Worm (Caenorhabditis elegans): ENCODE measurements around the gene egrh-1.

Gene egrh-1

DNA sequence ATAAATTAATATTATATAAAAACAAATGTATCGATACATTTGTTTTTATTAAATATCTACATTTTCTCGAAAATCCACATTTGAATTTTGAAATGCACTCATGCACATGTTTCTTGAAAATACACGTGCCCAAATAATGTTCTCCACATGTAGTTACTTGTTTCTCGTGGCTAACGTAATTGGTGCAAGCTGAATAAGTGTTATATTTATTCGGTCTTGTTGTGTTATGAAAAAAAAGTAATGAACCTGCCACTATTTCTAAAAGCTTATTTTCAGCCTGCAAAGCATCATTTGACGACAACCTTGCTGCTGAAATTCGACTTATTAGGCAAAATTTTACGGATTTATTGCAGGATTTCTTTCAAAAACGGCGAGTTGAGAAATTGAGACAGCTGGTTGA, 32.3 kb upstream of the egrh-1 start (continued):
- peak in 1 of 2 experiments; percentile 43 for TF ChIP-seq mdl-1 (tag; optimal IDR thresholded peaks at IDR 0.05)
- peak; percentile 61 for TF ChIP-seq ceh-88 (GFP tag; IDR thresholded peaks at IDR 0.05)
- no peak for TF ChIP-seq ceh-63 (GFP tag; optimal IDR thresholded peaks at IDR 0.05)
- TF ChIP-seq ama-1 (optimal IDR thresholded peaks at IDR 0.05) = no peak
- peak; percentile 71 for TF ChIP-seq fkh-8 (tag; optimal IDR thresholded peaks at IDR 0.05)
- no peak for TF ChIP-seq pqm-1 (tag; optimal IDR thresholded peaks at IDR 0.05)
- TF ChIP-seq C04F5.9 (tag; optimal IDR thresholded peaks at IDR 0.05) = peak; percentile 23
- peak; percentile 73 for TF ChIP-seq nhr-85 (tag)
- TF ChIP-seq aly-2 (tag; optimal IDR thresholded peaks at IDR 0.05) = peak; percentile 75
- TF ChIP-seq nhr-237 (tag; optimal IDR thresholded peaks at IDR 0.05) = no peak
- peak; percentile 66 for TF ChIP-seq sup-37 (GFP tag; optimal IDR thresholded peaks at IDR 0.05)
- TF ChIP-seq C34B4.2 (tag; optimal IDR thresholded peaks at IDR 0.05) = no peak
- TF ChIP-seq unc-62 (GFP tag; optimal IDR thresholded peaks at IDR 0.05) = no peak
- peak in 2 of 6 experiments; percentile 3 to 73 for TF ChIP-seq elt-3 (tag; optimal IDR thresholded peaks at IDR 0.05)
- peak; percentile 58 to 62 for TF ChIP-seq efl-1 (optimal IDR thresholded peaks at IDR 0.05)
- TF ChIP-seq efl-1 (GFP tag; optimal IDR thresholded peaks at IDR 0.05 in 1 of 2) = peak; percentile 7 to 93
- peak in 1 of 2 experiments; percentile 52 for TF ChIP-seq ztf-11 (tag; optimal IDR thresholded peaks at IDR 0.05)
- TF ChIP-seq fkh-4 (tag; optimal IDR thresholded peaks at IDR 0.05; ENCODE audit: borderline replicate concordance) = peak; percentile 47
- TF ChIP-seq irx-1 (tag; optimal IDR thresholded peaks at IDR 0.05) = peak; percentile 90
- TF ChIP-seq lin-15B (tag; optimal IDR thresholded peaks at IDR 0.05) = no peak
- TF ChIP-seq mab-9 (GFP tag; IDR thresholded peaks at IDR 0.05) = peak; percentile 79
- peak; percentile 88 for TF ChIP-seq nhr-19 (GFP tag; conservative IDR thresholded peaks at IDR 0.05)
- peak; percentile 81 for TF ChIP-seq zip-4 (GFP tag; optimal IDR thresholded peaks at IDR 0.05)
- peak; percentile 42 for TF ChIP-seq lin-13 (GFP tag; optimal IDR thresholded peaks at IDR 0.05)
- peak; percentile 93 for TF ChIP-seq nhr-47 (tag; optimal IDR thresholded peaks at IDR 0.05)
- no peak for TF ChIP-seq nhr-84 (tag; optimal IDR thresholded peaks at IDR 0.05)
- TF ChIP-seq ceh-90 (tag; optimal IDR thresholded peaks at IDR 0.05) = peak; percentile 29
- TF ChIP-seq ces-1 (GFP tag; optimal IDR thresholded peaks at IDR 0.05) = no peak
- no peak for TF ChIP-seq aha-1 (tag; optimal IDR thresholded peaks at IDR 0.05)
- TF ChIP-seq lir-3 (tag; optimal IDR thresholded peaks at IDR 0.05; ENCODE audit: poor library complexity) = peak; percentile 66
- TF ChIP-seq snu-23 (GFP tag; optimal IDR thresholded peaks at IDR 0.05) = peak; percentile 91
- TF ChIP-seq lin-14 (GFP tag; optimal IDR thresholded peaks at IDR 0.05) = peak; percentile 88
- no peak for TF ChIP-seq nhr-76 (tag; optimal IDR thresholded peaks at IDR 0.05)
- peak; percentile 86 for TF ChIP-seq nhr-90 (tag; optimal IDR thresholded peaks at IDR 0.05; ENCODE audit: poor library complexity)
- TF ChIP-seq lin-39 (tag; optimal IDR thresholded peaks at IDR 0.05) = peak; percentile 79
- peak; percentile 78 to 79 for TF ChIP-seq lsy-2 (tag; optimal IDR thresholded peaks at IDR 0.05)
- no peak for TF ChIP-seq Y116A8C.19 (tag; optimal IDR thresholded peaks at IDR 0.05; ENCODE audit: borderline replicate concordance)
- peak; percentile 72 for TF ChIP-seq pax-3 (tag; optimal IDR thresholded peaks at IDR 0.05)
- peak; percentile 87 for TF ChIP-seq rnt-1 (tag; optimal IDR thresholded peaks at IDR 0.05)
- peak; percentile 80 for TF ChIP-seq egl-13 (tag; optimal IDR thresholded peaks at IDR 0.05)
- no peak for TF ChIP-seq F16B12.6 (tag; optimal IDR thresholded peaks at IDR 0.05)
- TF ChIP-seq dsc-1 (tag; optimal IDR thresholded peaks at IDR 0.05) = peak; percentile 94
- peak; percentile 40 for TF ChIP-seq isw-1 (GFP tag; IDR thresholded peaks at IDR 0.05)
- peak; percentile 97 for TF ChIP-seq mep-1 (tag; optimal IDR thresholded peaks at IDR 0.05)
- peak; percentile 86 for TF ChIP-seq nhr-71 (tag; optimal IDR thresholded peaks at IDR 0.05)
- peak; percentile 82 for TF ChIP-seq skn-1 (tag; optimal IDR thresholded peaks at IDR 0.05)
- TF ChIP-seq pag-3 (tag; optimal IDR thresholded peaks at IDR 0.05; ENCODE audit: borderline replicate concordance, insufficient read depth) = no peak
- no peak for TF ChIP-seq tlp-1 (tag; optimal IDR thresholded peaks at IDR 0.05)
- peak; percentile 55 for TF ChIP-seq unc-86 (tag; optimal IDR thresholded peaks at IDR 0.05)
- no peak for TF ChIP-seq nhr-28 (tag; optimal IDR thresholded peaks at IDR 0.05)
- no peak for TF ChIP-seq alr-1 (tag; optimal IDR thresholded peaks at IDR 0.05; ENCODE audit: borderline replicate concordance)
- TF ChIP-seq swsn-7 (tag; optimal IDR thresholded peaks at IDR 0.05) = peak; percentile 79
